Fruit fly (Drosophila melanogaster) whole organism, embryonic: Measurements from ENCODE around the gene CG4009.
A peak's percentile ranks its signal among the peaks of the same experiment; 100 is the strongest.

Experiments
- Atf6 ChIP-seq: fragments of 200-800 bp; sonication (Bioruptor generic); IDR thresholded peaks from 2 replicates; pipeline ENCODE4 v1.3.6; 2022; ENCODE audit warnings: missing biosample characterization, missing genetic modification characterization
- B-H1 ChIP-seq: fragments of 200-800 bp; sonication (Bioruptor generic); IDR thresholded peaks from 3 replicates; pipeline ENCODE4 v1.3.6; 2022; ENCODE audit warnings: missing biosample characterization, missing genetic modification characterization
- B-H2 ChIP-seq: fragments of 200-800 bp; sonication (Bioruptor generic); optimal IDR thresholded peaks from 2 replicates; lab custom pipeline; 2018; ENCODE audit warnings: missing biosample characterization, mild to moderate bottlenecking, missing genetic modification characterization
- CG10654 ChIP-seq: fragments of 200-800 bp; sonication (Bioruptor generic); optimal IDR thresholded peaks from 2 replicates; lab custom pipeline; 2016; ENCODE audit warnings: missing biosample characterization, missing genetic modification characterization
- CG10959 ChIP-seq: fragments of 200-800 bp; sonication (Bioruptor generic); IDR thresholded peaks from 2 replicates; pipeline ENCODE4 v1.3.6; 2022; ENCODE audit warnings: missing biosample characterization, missing genetic modification characterization
- CG12104 ChIP-seq: fragments of 200-800 bp; sonication (Bioruptor generic); optimal IDR thresholded peaks from 3 replicates; lab custom pipeline; 2016; ENCODE audit warnings: missing biosample characterization, missing genetic modification characterization
- CG13424 ChIP-seq: fragments of 200-800 bp; sonication (Bioruptor generic); optimal IDR thresholded peaks from 2 replicates; lab custom pipeline; 2019; ENCODE audit warnings: missing biosample characterization, mild to moderate bottlenecking, missing genetic modification characterization, moderate library complexity
- CG14441 ChIP-seq: fragments of 200-800 bp; sonication (Bioruptor generic); IDR thresholded peaks from 2 replicates; pipeline ENCODE4 v1.3.6; 2022; ENCODE audit warnings: missing biosample characterization, missing genetic modification characterization
- CG18599 ChIP-seq: fragments of 200-800 bp; sonication (Bioruptor generic); optimal IDR thresholded peaks from 3 replicates; lab custom pipeline; 2017; ENCODE audit warnings: missing biosample characterization, missing genetic modification characterization, mild to moderate bottlenecking, moderate library complexity, missing genetic modification reagents
- CG2202 ChIP-seq: fragments of 200-800 bp; sonication (Bioruptor generic); optimal IDR thresholded peaks from 2 replicates; lab custom pipeline; 2018; ENCODE audit warnings: missing biosample characterization, mild to moderate bottlenecking, missing genetic modification characterization
- CG31224 ChIP-seq: fragments of 200-800 bp; sonication (Bioruptor generic); IDR thresholded peaks from 2 replicates; pipeline ENCODE4 v1.3.6; 2022; ENCODE audit warnings: missing biosample characterization, missing genetic modification characterization
- CG3163 ChIP-seq: fragments of 200-800 bp; sonication (Bioruptor generic); optimal IDR thresholded peaks from 3 replicates; lab custom pipeline; 2016; ENCODE audit warnings: missing biosample characterization, missing genetic modification characterization
- CG3995 ChIP-seq: fragments of 200-800 bp; sonication (Bioruptor generic); optimal IDR thresholded peaks from 3 replicates; lab custom pipeline; 2016; ENCODE audit warnings: missing biosample characterization, missing genetic modification characterization
- CG4328 ChIP-seq: fragments of 200-800 bp; sonication (Bioruptor generic); optimal IDR thresholded peaks from 3 replicates; lab custom pipeline; 2017; ENCODE audit warnings: missing biosample characterization, missing genetic modification reagents, missing genetic modification characterization
- CG4854 ChIP-seq: fragments of 200-800 bp; sonication (Bioruptor generic); optimal IDR thresholded peaks from 2 replicates; lab custom pipeline; 2016; ENCODE audit warnings: missing biosample characterization, missing genetic modification characterization, inconsistent platforms
- CG6689 ChIP-seq: fragments of 200-800 bp; sonication (Bioruptor generic); IDR thresholded peaks from 2 replicates; pipeline ENCODE4 v1.3.6; 2022; ENCODE audit warnings: missing biosample characterization, missing genetic modification characterization
- CG6765 ChIP-seq: fragments of 200-800 bp; sonication (Bioruptor generic); optimal IDR thresholded peaks from 3 replicates; lab custom pipeline; 2017; ENCODE audit warnings: missing biosample characterization, mild to moderate bottlenecking, missing genetic modification characterization
- CG7839 ChIP-seq: fragments of 200-800 bp; sonication (Bioruptor generic); optimal IDR thresholded peaks from 3 replicates; lab custom pipeline; 2018; ENCODE audit warnings: missing biosample characterization, mild to moderate bottlenecking, missing genetic modification characterization, moderate library complexity
- CHES-1-like ChIP-seq: fragments of 200-800 bp; sonication (Bioruptor generic); optimal IDR thresholded peaks from 2 replicates; lab custom pipeline; 2016; ENCODE audit warnings: missing biosample characterization, missing genetic modification characterization
- D ChIP-seq, 2 experiments: fragments of 200-800 bp in 1 of 2; fragments of >200 bp in 1 of 2; sonication (Bioruptor generic) in 1 of 2; optimal IDR thresholded peaks; 2 replicates in 1 of 2; 3 replicates in 1 of 2; lab custom pipeline; 2017; ENCODE audit warnings: mild to moderate bottlenecking in 1 of 2, missing biosample characterization in 1 of 2, missing genetic modification characterization in 1 of 2, missing genetic modification reagents in 1 of 2
- Dbx ChIP-seq: fragments of 200-800 bp; sonication (Bioruptor generic); IDR thresholded peaks from 3 replicates; pipeline ENCODE4 v1.3.6; 2022; ENCODE audit warnings: missing biosample characterization, missing genetic modification characterization
- Dll ChIP-seq: fragments of 200-800 bp; sonication (Bioruptor generic); IDR thresholded peaks from 4 replicates; pipeline ENCODE4 v1.3.6; 2022; ENCODE audit warnings: missing biosample characterization, missing genetic modification characterization; ENCODE audit not compliant: partially characterized antibody
- Dref ChIP-seq: fragments of 200-800 bp; sonication (Bioruptor generic); IDR thresholded peaks from 2 replicates; pipeline ENCODE4 v1.3.6; 2022; ENCODE audit warnings: missing biosample characterization, missing genetic modification characterization
- Ets65A ChIP-seq: fragments of 200-800 bp; sonication (Bioruptor generic); peaks from one replicate; lab custom pipeline; 2016; ENCODE audit warnings: missing biosample characterization, missing genetic modification characterization
- GATAe ChIP-seq: fragments of 200-800 bp; sonication (Bioruptor generic); conservative IDR thresholded peaks from 2 replicates; pipeline ENCODE4 v1.3.6; 2022; ENCODE audit warnings: missing biosample characterization, missing genetic modification characterization
- HLHmδ ChIP-seq: fragments of 200-800 bp; sonication (Bioruptor generic); optimal IDR thresholded peaks from 2 replicates; lab custom pipeline; 2018; ENCODE audit warnings: missing biosample characterization, mild to moderate bottlenecking, missing genetic modification characterization, moderate library complexity
- Hmx ChIP-seq: fragments of 200-800 bp; sonication (Bioruptor generic); optimal IDR thresholded peaks from 2 replicates; lab custom pipeline; 2016; ENCODE audit warnings: missing biosample characterization, missing genetic modification characterization
- Hr39 ChIP-seq: fragments of >200 bp; optimal IDR thresholded peaks from 2 replicates; lab custom pipeline; 2017
- NC2α ChIP-seq: fragments of 200-800 bp; sonication (Bioruptor generic); optimal IDR thresholded peaks from 2 replicates; lab custom pipeline; 2016; ENCODE audit warnings: missing biosample characterization, missing genetic modification characterization
- PHDP ChIP-seq: fragments of 200-800 bp; sonication (Bioruptor generic); optimal IDR thresholded peaks from 3 replicates; lab custom pipeline; 2018; ENCODE audit warnings: missing biosample characterization, mild to moderate bottlenecking, missing genetic modification characterization, moderate library complexity
- Ravus ChIP-seq: fragments of 200-800 bp; sonication (Bioruptor generic); IDR thresholded peaks from 2 replicates; pipeline ENCODE4 v1.3.6; 2022; ENCODE audit warnings: missing biosample characterization, missing genetic modification characterization
- TFAM ChIP-seq: fragments of 200-800 bp; sonication (Bioruptor generic); optimal IDR thresholded peaks from 2 replicates; lab custom pipeline; 2017; ENCODE audit warnings: missing biosample characterization, missing genetic modification characterization, inconsistent platforms
- Trl ChIP-seq, 3 experiments: fragments of >200 bp in 2 of 3; fragments of 200-800 bp in 1 of 3; sonication (Bioruptor generic) in 1 of 3; optimal IDR thresholded peaks; 2 replicates in 1 of 3; 3 replicates in 2 of 3; lab custom pipeline; 2016 to 2017; ENCODE audit warnings: missing biosample characterization in 1 of 3, missing genetic modification characterization in 1 of 3
- dmrt99B ChIP-seq: fragments of 200-800 bp; sonication (Bioruptor generic); optimal IDR thresholded peaks from 2 replicates; lab custom pipeline; 2018; ENCODE audit warnings: missing biosample characterization, mild to moderate bottlenecking, missing genetic modification characterization, moderate library complexity
- en ChIP-seq: fragments of 200-800 bp; sonication (Bioruptor generic); optimal IDR thresholded peaks from 2 replicates; lab custom pipeline; 2016; ENCODE audit warnings: missing biosample characterization, missing genetic modification characterization
- fd96Cb ChIP-seq: fragments of 200-800 bp; sonication (Bioruptor generic); optimal IDR thresholded peaks from 2 replicates; lab custom pipeline; 2018; ENCODE audit warnings: missing biosample characterization, mild to moderate bottlenecking, missing genetic modification characterization, moderate library complexity
- gce ChIP-seq: fragments of 200-800 bp; sonication (Bioruptor generic); IDR thresholded peaks from 3 replicates; pipeline ENCODE4 v1.3.6; 2022; ENCODE audit warnings: missing biosample characterization, missing genetic modification characterization
- hb ChIP-seq: fragments of 200-800 bp; sonication (Bioruptor generic); IDR thresholded peaks from 3 replicates; pipeline ENCODE4 v1.3.6; 2022; ENCODE audit warnings: missing biosample characterization, missing genetic modification characterization; ENCODE audit not compliant: partially characterized antibody
- hkb ChIP-seq, 2 experiments: fragments of 200-800 bp in 1 of 2; fragments of >200 bp in 1 of 2; sonication (Bioruptor generic) in 1 of 2; IDR thresholded peaks in 1 of 2; optimal IDR thresholded peaks in 1 of 2; 2 replicates each; pipeline versions ENCODE4 v1.3.6 to Lab custom; 2017 to 2022; ENCODE audit warnings: missing biosample characterization in 1 of 2, missing genetic modification characterization in 1 of 2
- lbe ChIP-seq: fragments of 200-800 bp; sonication (Bioruptor generic); optimal IDR thresholded peaks from 2 replicates; lab custom pipeline; 2016; ENCODE audit warnings: missing biosample characterization, mild to moderate bottlenecking, missing genetic modification characterization
- lilli ChIP-seq: fragments of 200-800 bp; sonication (Bioruptor generic); optimal IDR thresholded peaks from 3 replicates; lab custom pipeline; 2016; ENCODE audit warnings: missing biosample characterization, missing genetic modification characterization
- otp ChIP-seq: fragments of 200-800 bp; sonication (Bioruptor generic); IDR thresholded peaks from 3 replicates; pipeline ENCODE4, ENCODE4 v1.3.6; 2022; ENCODE audit warnings: missing biosample characterization, missing genetic modification characterization
- pan ChIP-seq, 4 experiments: fragments of >200 bp in 3 of 4; fragments of 200-800 bp in 1 of 4; sonication (Bioruptor generic) in 1 of 4; optimal IDR thresholded peaks in 3 of 4; IDR thresholded peaks in 1 of 4; 2 replicates each; pipeline versions ENCODE4 v1.3.6 to Lab custom; 2017 to 2022; ENCODE audit warnings: missing biosample characterization in 2 of 4, missing genetic modification characterization in 2 of 4, mixed read lengths in 1 of 4
- pfk ChIP-seq: fragments of 200-800 bp; sonication (Bioruptor generic); optimal IDR thresholded peaks from 2 replicates; lab custom pipeline; 2018; ENCODE audit warnings: missing biosample characterization, mild to moderate bottlenecking, missing genetic modification characterization, moderate library complexity
- pzg ChIP-seq: fragments of 200-800 bp; sonication (Bioruptor generic); optimal IDR thresholded peaks from 3 replicates; lab custom pipeline; 2018; ENCODE audit warnings: missing biosample characterization, mild to moderate bottlenecking, missing genetic modification characterization, moderate library complexity
- ranshi ChIP-seq: fragments of 200-800 bp; sonication (Bioruptor generic); IDR thresholded peaks from 2 replicates; pipeline ENCODE4 v1.3.6; 2022; ENCODE audit warnings: missing biosample characterization, missing genetic modification characterization
- sens-2 ChIP-seq: fragments of 200-800 bp; sonication (Bioruptor generic); IDR thresholded peaks from 2 replicates; pipeline ENCODE4 v1.3.6; 2022; ENCODE audit warnings: missing biosample characterization, missing genetic modification characterization
- tio ChIP-seq: fragments of 200-800 bp; sonication (Bioruptor generic); optimal IDR thresholded peaks from 2 replicates; lab custom pipeline; 2017; ENCODE audit warnings: missing biosample characterization, missing genetic modification characterization, inconsistent platforms

CG4009 gene

dm6 chr3R:17053415-17054177 is 17.8 kb upstream of the CG4009 start, which contains the start of gene Dad (continued):
- TF ChIP-seq pan (optimal IDR thresholded peaks at IDR 0.05; lab: Kevin White, UChicago) (no peak), pan (GFP tag; optimal IDR thresholded peaks at IDR 0.05 in 1 of 2, IDR thresholded peaks at IDR 0.05 in 1 of 2) (no peak), CG12104 (GFP tag; lab: Kevin White, UChicago) (no peak), CG31224 (GFP tag; lab: Robert Waterston, UW) (no peak), Hmx (no peak), B-H2 (GFP tag; lab: Kevin White, UChicago) (peak; percentile 45), HLHmδ (GFP tag; lab: Kevin White, UChicago) (peak; percentile 78), CG6689 (no peak), en (GFP tag; lab: Kevin White, UChicago) (no peak), fd96Cb (tag; lab: Kevin White, UChicago) (no peak), NC2α (peak; percentile 5), CG18599 (no peak), Atf6 (GFP tag; lab: Robert Waterston, UW) (no peak), CG4328 (GFP tag; lab: Kevin White, UChicago) (no peak), Hr39 (lab: Kevin White, UChicago) (no peak), Ravus (GFP tag; lab: Robert Waterston, UW) (no peak), lilli (GFP tag; lab: Kevin White, UChicago) (peak; percentile 17), CG2202 (tag; lab: Kevin White, UChicago) (peak; percentile 10), GATAe (no peak), D (optimal IDR thresholded peaks at IDR 0.05; lab: Kevin White, UChicago) (no peak), D (GFP tag; optimal IDR thresholded peaks at IDR 0.05; lab: Kevin White, UChicago) (no peak), CG10654 (no peak), CG3995 (no peak), CHES-1-like (no peak), Dbx (GFP tag; lab: Robert Waterston, UW) (no peak), Ets65A (GFP tag; lab: Kevin White, UChicago) (no peak), CG7839 (tag; lab: Kevin White, UChicago) (no peak), otp (GFP tag; lab: Robert Waterston, UW) (0 out of 3 replicates have a peak, but pooled peaks have one; percentile 37), tio (GFP tag; lab: Kevin White, UChicago) (no peak), Dll (GFP tag; lab: Robert Waterston, UW) (peak; percentile 56; the same call in 3 of the 4 replicates), CG14441 (GFP tag; lab: Robert Waterston, UW) (no peak), sens-2 (GFP tag; lab: Robert Waterston, UW) (no peak), lbe (GFP tag; lab: Kevin White, UChicago) (peak; percentile 42), pfk (GFP tag; lab: Kevin White, UChicago) (peak; percentile 43), CG4854 (GFP tag; lab: Kevin White, UChicago) (peak; percentile 12), dmrt99B (peak; percentile 19), TFAM (GFP tag; lab: Kevin White, UChicago) (no peak), pzg (GFP tag; lab: Kevin White, UChicago) (peak; percentile 44), gce (GFP tag; lab: Robert Waterston, UW) (0 out of 3 replicates have a peak, but pooled peaks have one; percentile 30), Trl (optimal IDR thresholded peaks at IDR 0.05; lab: Kevin White, UChicago) (peak; percentile 99 to 100), Trl (GFP tag; optimal IDR thresholded peaks at IDR 0.05; lab: Kevin White, UChicago) (peak; percentile 77), hb (GFP tag; lab: Robert Waterston, UW) (no peak), PHDP (tag; lab: Kevin White, UChicago) (peak; percentile 28), CG13424 (tag; lab: Kevin White, UChicago) (peak; percentile 2), CG3163 (GFP tag; lab: Kevin White, UChicago) (peak; percentile 34), CG6765 (GFP tag; lab: Kevin White, UChicago) (peak; percentile 45), ranshi (GFP tag; lab: Robert Waterston, UW) (no peak; the same call in 1 of the 2 replicates), Dref (GFP tag; lab: Robert Waterston, UW) (no peak), hkb (optimal IDR thresholded peaks at IDR 0.05; lab: Kevin White, UChicago) (no peak), hkb (GFP tag; IDR thresholded peaks at IDR 0.05; lab: Robert Waterston, UW) (peak; percentile 29; the same call in 1 of the 2 replicates), B-H1 (GFP tag; lab: Robert Waterston, UW) (no peak), CG10959 (no peak)
